Worm (Caenorhabditis elegans) whole organism, L4 larva: ENCODE measurements around the gene R11D1.7.

Experiments
- F44E2.7 ChIP-seq: fragments of 200-800 bp; sonication (Bioruptor generic); IDR thresholded peaks from 2 replicates; pipeline ENCODE4 v2.1.2; 2022; ENCODE audit warnings: missing genetic modification characterization, missing compliant biosample characterization
- Y48G9A.11 ChIP-seq: fragments of 200-800 bp; sonication (Bioruptor generic); IDR thresholded peaks from 2 replicates; pipeline ENCODE4 v1.3.6; 2022; ENCODE audit warnings: missing genetic modification reagents, missing genetic modification characterization, missing compliant biosample characterization
- dmd-6 ChIP-seq: fragments of 200-800 bp; sonication (Bioruptor generic); IDR thresholded peaks from 2 replicates; pipeline ENCODE4 v1.3.6; 2022; ENCODE audit warnings: missing genetic modification reagents, missing genetic modification characterization, missing compliant biosample characterization
- egl-27 ChIP-seq: sonication (generic microtip); optimal IDR thresholded peaks from 3 replicates; lab custom pipeline; 2017; ENCODE audit warnings: missing biosample characterization, missing genetic modification reagents, missing genetic modification characterization
- nhr-11 ChIP-seq: fragments of 150-350 bp; optimal IDR thresholded peaks from 2 replicates; lab custom pipeline; 2014; ENCODE audit warnings: missing biosample characterization, missing genetic modification characterization
- nhr-237 ChIP-seq: sonication (generic microtip); optimal IDR thresholded peaks from 2 replicates; lab custom pipeline; 2017; ENCODE audit warnings: missing biosample characterization, missing genetic modification characterization
- pha-4 ChIP-seq, 2 experiments: fragments of 150-350 bp in 1 of 2; fragments of 200-800 bp in 1 of 2; sonication (Bioruptor generic) in 1 of 2; IDR thresholded peaks in 1 of 2; optimal IDR thresholded peaks in 1 of 2; 2 replicates each; pipeline versions ENCODE4 v1.3.6 to Lab custom; 2014 to 2022; ENCODE audit warnings: missing genetic modification characterization in 2 of 2, missing genetic modification reagents in 2 of 2, missing biosample characterization in 1 of 2, missing compliant biosample characterization in 1 of 2

DNA sequence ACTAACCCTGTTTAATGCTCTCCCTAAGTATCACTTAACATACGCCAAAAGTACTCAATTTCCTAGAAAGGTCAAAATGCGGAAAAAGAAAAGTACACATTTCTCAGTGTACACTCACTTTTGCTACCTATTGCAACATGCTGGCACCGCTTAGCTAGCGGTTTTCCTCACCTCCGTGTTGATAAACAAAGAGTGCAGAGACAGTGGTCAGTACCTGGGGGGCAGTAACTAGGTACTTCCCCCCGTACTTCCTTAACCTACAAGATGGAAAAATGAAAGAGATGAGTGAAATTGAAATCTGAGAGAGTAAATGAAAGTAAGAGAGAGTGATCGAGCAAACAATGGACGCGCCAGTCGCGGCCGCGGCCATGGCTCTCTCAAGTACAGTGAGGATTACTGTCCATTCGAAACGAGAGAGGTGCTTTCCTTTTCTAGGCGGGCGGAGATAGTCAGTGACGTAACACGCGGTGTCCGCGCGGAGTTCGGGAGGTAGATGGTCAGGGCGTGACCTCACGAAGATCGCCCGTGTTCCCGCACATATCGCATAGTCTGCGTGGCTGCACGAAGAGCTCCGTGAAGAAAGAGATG lies 16.4 kb downstream of the R11D1.7 start, which contains the start of gene cky-1:
- TF ChIP-seq dmd-6 (GFP tag; lab: Robert Waterston, UW) (no peak), Y48G9A.11 (no peak), nhr-237 (tag; lab: Kevin White, UChicago) (no peak), egl-27 (tag; lab: Kevin White, UChicago) (no peak), F44E2.7 (GFP tag; lab: Robert Waterston, UW) (no peak), nhr-11 (tag; lab: Kevin White, UChicago) (no peak), pha-4 (GFP tag; IDR thresholded peaks at IDR 0.05; lab: Robert Waterston, UW) (no peak), pha-4 (tag; optimal IDR thresholded peaks at IDR 0.05; lab: Kevin White, UChicago) (no peak)
